5 worm cellular contexts compared by ENCODE assay signal in genomic region chrX:2495865-2496314, ce11.
A peak's percentile ranks its signal among the peaks of the same experiment; 100 is the strongest.
TF ChIP-seq lines count a peak whose summit lies in the region.

Gene rabr-1 (plus strand): TSS chrX:2496180.

TF ChIP-seq in whole organism, L1 larva, 84 proteins besides CTCF, POLR2A, EP300 and RAD21 (continues in another document):
- TF ChIP-seq lir-3 (tag; optimal IDR thresholded peaks at IDR 0.05; lab: Kevin White, UChicago; ENCODE audit: poor library complexity) (peak; percentile 17), rnt-1 (tag; optimal IDR thresholded peaks at IDR 0.05; lab: Kevin White, UChicago) (peak; percentile 32), dpl-1 (GFP tag; optimal IDR thresholded peaks at IDR 0.05; lab: Kevin White, UChicago) (peak in 1 of 3 experiments; percentile 1), nhr-47 (tag; optimal IDR thresholded peaks at IDR 0.05; lab: Kevin White, UChicago) (peak; percentile 43), nhr-85 (tag; lab: Kevin White, UChicago) (peak; percentile 97), mdl-1 (tag; optimal IDR thresholded peaks at IDR 0.05; lab: Kevin White, UChicago) (peak in 1 of 2 experiments; percentile 64), tbx-2 (tag; optimal IDR thresholded peaks at IDR 0.05; lab: Kevin White, UChicago) (peak; percentile 61), ama-1 (optimal IDR thresholded peaks at IDR 0.05; lab: Kevin White, UChicago) (no peak), fos-1 (tag; optimal IDR thresholded peaks at IDR 0.05; lab: Kevin White, UChicago) (no peak), alr-1 (tag; optimal IDR thresholded peaks at IDR 0.05; lab: Kevin White, UChicago; ENCODE audit: borderline replicate concordance) (no peak), ztf-4 (tag; optimal IDR thresholded peaks at IDR 0.05; lab: Kevin White, UChicago) (no peak), vab-15 (tag; optimal IDR thresholded peaks at IDR 0.05; lab: Kevin White, UChicago) (peak; percentile 24), elt-3 (tag; optimal IDR thresholded peaks at IDR 0.05; lab: Kevin White, UChicago) (peak in 4 of 6 experiments; percentile 47 to 85 (median 62)), irx-1 (tag; optimal IDR thresholded peaks at IDR 0.05; lab: Kevin White, UChicago) (peak; percentile 54), C04F5.9 (tag; optimal IDR thresholded peaks at IDR 0.05; lab: Kevin White, UChicago) (no peak), unc-130 (tag; optimal IDR thresholded peaks at IDR 0.05; lab: Kevin White, UChicago) (peak; percentile 69), nhr-20 (tag; optimal IDR thresholded peaks at IDR 0.05; lab: Kevin White, UChicago) (peak; percentile 73), zag-1 (tag; optimal IDR thresholded peaks at IDR 0.05; lab: Kevin White, UChicago) (no peak)

TF ChIP-seq in whole organism, L3 larva, 47 proteins besides CTCF, POLR2A, EP300 and RAD21 (continues in another document):
- peak; percentile 14 for TF ChIP-seq elt-2 (tag; optimal IDR thresholded peaks at IDR 0.05; lab: Kevin White, UChicago)
- TF ChIP-seq elt-1 (tag; optimal IDR thresholded peaks at IDR 0.05; lab: Kevin White, UChicago): no peak
- no peak for TF ChIP-seq mml-1 (tag; optimal IDR thresholded peaks at IDR 0.05; lab: Kevin White, UChicago)
- peak; percentile 51 for TF ChIP-seq hmg-11 (tag; optimal IDR thresholded peaks at IDR 0.05; lab: Kevin White, UChicago)
- no peak for TF ChIP-seq nhr-237 (tag; optimal IDR thresholded peaks at IDR 0.05; lab: Kevin White, UChicago)
- TF ChIP-seq lin-39 (tag; optimal IDR thresholded peaks at IDR 0.05; lab: Kevin White, UChicago): peak; percentile 10
- TF ChIP-seq mdl-1 (tag; optimal IDR thresholded peaks at IDR 0.05; lab: Kevin White, UChicago): no peak
- TF ChIP-seq ceh-28 (tag; optimal IDR thresholded peaks at IDR 0.05; lab: Kevin White, UChicago): peak; percentile 44
- TF ChIP-seq egl-27 (tag; optimal IDR thresholded peaks at IDR 0.05; lab: Kevin White, UChicago): no peak
- peak; percentile 58 for TF ChIP-seq ceh-16 (tag; optimal IDR thresholded peaks at IDR 0.05; lab: Kevin White, UChicago)
- TF ChIP-seq nhr-67 (tag; optimal IDR thresholded peaks at IDR 0.05; lab: Kevin White, UChicago): no peak
- no peak for TF ChIP-seq ZK546.5 (tag; optimal IDR thresholded peaks at IDR 0.05; lab: Kevin White, UChicago)
- no peak for TF ChIP-seq sea-2 (GFP tag; optimal IDR thresholded peaks at IDR 0.05; lab: Kevin White, UChicago)
- TF ChIP-seq pqm-1 (tag; optimal IDR thresholded peaks at IDR 0.05; lab: Kevin White, UChicago): no peak
- TF ChIP-seq pha-4 (tag; optimal IDR thresholded peaks at IDR 0.05; lab: Kevin White, UChicago): peak; percentile 23
- TF ChIP-seq nhr-43 (tag; optimal IDR thresholded peaks at IDR 0.05; lab: Kevin White, UChicago; ENCODE audit: poor library complexity, severe bottlenecking): peak; percentile 21
- no peak for TF ChIP-seq tbx-2 (tag; optimal IDR thresholded peaks at IDR 0.05; lab: Kevin White, UChicago)
- no peak for TF ChIP-seq nhr-11 (tag; optimal IDR thresholded peaks at IDR 0.05; lab: Kevin White, UChicago)
- peak; percentile 76 for TF ChIP-seq nhr-25 (tag; optimal IDR thresholded peaks at IDR 0.05; lab: Kevin White, UChicago)

TF ChIP-seq in whole organism, early embryonic, 17 proteins besides CTCF, POLR2A, EP300 and RAD21:
- TF ChIP-seq aly-1 (tag; optimal IDR thresholded peaks at IDR 0.05; lab: Kevin White, UChicago): peak; percentile 25
- TF ChIP-seq F13C5.2 (tag; optimal IDR thresholded peaks at IDR 0.05; lab: Kevin White, UChicago): peak; percentile 15
- peak; percentile 85 for TF ChIP-seq hmg-4 (GFP tag; optimal IDR thresholded peaks at IDR 0.05; lab: Kevin White, UChicago)
- no peak for TF ChIP-seq hmbx-1 (tag; optimal IDR thresholded peaks at IDR 0.05; lab: Kevin White, UChicago)
- TF ChIP-seq scrt-1 (GFP tag; IDR thresholded peaks at IDR 0.05; lab: Robert Waterston, UW): no peak

TF ChIP-seq in whole organism, midembryonic, 9 proteins besides CTCF, POLR2A, EP300 and RAD21:
- no peak for TF ChIP-seq flt-1 (GFP tag; IDR thresholded peaks at IDR 0.05; lab: Robert Waterston, UW)
- no peak for TF ChIP-seq ztf-29 (GFP tag; IDR thresholded peaks at IDR 0.05; lab: Robert Waterston, UW)
- TF ChIP-seq tab-1 (GFP tag; IDR thresholded peaks at IDR 0.05; lab: Robert Waterston, UW): 0 out of 2 replicates have a peak, but pooled peaks have one; percentile 56

TF ChIP-seq in whole organism, young adult, 124 proteins besides CTCF, POLR2A, EP300 and RAD21:
- TF ChIP-seq hmg-1.2 (GFP tag; IDR thresholded peaks at IDR 0.05; lab: Robert Waterston, UW) (peak; percentile 43; the same call in 1 of the 2 replicates), chd-7 (tag; optimal IDR thresholded peaks at IDR 0.05; lab: Kevin White, UChicago) (peak; percentile 44), dox-1 (GFP tag; IDR thresholded peaks at IDR 0.05; lab: Robert Waterston, UW) (peak; percentile 71), C06A6.2 (GFP tag; conservative IDR thresholded peaks at IDR 0.05; lab: Robert Waterston, UW) (0 out of 2 replicates have a peak, but pooled peaks have one; percentile 31), nhr-90 (tag; optimal IDR thresholded peaks at IDR 0.05; lab: Kevin White, UChicago) (no peak), ztf-26 (tag; optimal IDR thresholded peaks at IDR 0.05; lab: Kevin White, UChicago) (peak; percentile 67), egrh-3 (GFP tag; IDR thresholded peaks at IDR 0.05; lab: Robert Waterston, UW) (peak; percentile 49; the same call in 1 of the 2 replicates), somi-1 (GFP tag; optimal IDR thresholded peaks at IDR 0.05; lab: Kevin White, UChicago) (peak; percentile 28), lin-40 (tag; optimal IDR thresholded peaks at IDR 0.05; lab: Kevin White, UChicago) (peak; percentile 4), F10E7.11 (tag; optimal IDR thresholded peaks at IDR 0.05; lab: Kevin White, UChicago) (peak; percentile 22), ceh-91 (GFP tag; IDR thresholded peaks at IDR 0.05; lab: Robert Waterston, UW) (no peak), madf-8 (GFP tag; conservative IDR thresholded peaks at IDR 0.05; lab: Robert Waterston, UW) (no peak), mcd-1 (GFP tag; IDR thresholded peaks at IDR 0.05; lab: Robert Waterston, UW) (0 out of 2 replicates have a peak, but pooled peaks have one; percentile 24), Y53F4B.3 (GFP tag; IDR thresholded peaks at IDR 0.05; lab: Robert Waterston, UW) (no peak), gei-17 (GFP tag; optimal IDR thresholded peaks at IDR 0.05; lab: Kevin White, UChicago) (peak; percentile 14), lin-54 (GFP tag; optimal IDR thresholded peaks at IDR 0.05; lab: Kevin White, UChicago) (no peak), ztf-25 (GFP tag; IDR thresholded peaks at IDR 0.05; lab: Robert Waterston, UW) (no peak), nhr-80 (tag; optimal IDR thresholded peaks at IDR 0.05; lab: Kevin White, UChicago) (peak; percentile 24), fkh-3 (tag; optimal IDR thresholded peaks at IDR 0.05; lab: Kevin White, UChicago) (no peak), K12H6.12 (tag; optimal IDR thresholded peaks at IDR 0.05; lab: Kevin White, UChicago) (peak; percentile 23), snpc-4 (GFP tag; optimal IDR thresholded peaks at IDR 0.05; lab: Kevin White, UChicago) (no peak), snpc-4 (tag; optimal IDR thresholded peaks at IDR 0.05; lab: Kevin White, UChicago) (peak in 1 of 4 experiments; percentile 31), tlf-1 (GFP tag; optimal IDR thresholded peaks at IDR 0.05; lab: Kevin White, UChicago) (no peak), F52B5.7 (tag; optimal IDR thresholded peaks at IDR 0.05; lab: Kevin White, UChicago) (no peak), F33H1.4 (GFP tag; IDR thresholded peaks at IDR 0.05; lab: Robert Waterston, UW) (no peak), ztf-28 (GFP tag; IDR thresholded peaks at IDR 0.05; lab: Robert Waterston, UW) (no peak), madf-6 (GFP tag; IDR thresholded peaks at IDR 0.05; lab: Robert Waterston, UW) (no peak), zfh-2 (GFP tag; conservative IDR thresholded peaks at IDR 0.05; lab: Robert Waterston, UW) (peak; percentile 89)

Comparison
In these comparisons a context has a peak if more than half of its experiments do, and no peak if none do; other contexts are left out.
1. Of the 8 proteins assayed by ChIP-seq in both whole organism, young adult and whole organism, L1 larva: peak only in whole organism, young adult: none; only in whole organism, L1 larva: lin-35, nhr-90 and unc-130; in both: none; in neither: 2; mixed calls (peak in some experiments, not most) for 3.